Worm (Caenorhabditis elegans): ENCODE measurements around the gene flp-5.

flp-5 gene

DNA sequence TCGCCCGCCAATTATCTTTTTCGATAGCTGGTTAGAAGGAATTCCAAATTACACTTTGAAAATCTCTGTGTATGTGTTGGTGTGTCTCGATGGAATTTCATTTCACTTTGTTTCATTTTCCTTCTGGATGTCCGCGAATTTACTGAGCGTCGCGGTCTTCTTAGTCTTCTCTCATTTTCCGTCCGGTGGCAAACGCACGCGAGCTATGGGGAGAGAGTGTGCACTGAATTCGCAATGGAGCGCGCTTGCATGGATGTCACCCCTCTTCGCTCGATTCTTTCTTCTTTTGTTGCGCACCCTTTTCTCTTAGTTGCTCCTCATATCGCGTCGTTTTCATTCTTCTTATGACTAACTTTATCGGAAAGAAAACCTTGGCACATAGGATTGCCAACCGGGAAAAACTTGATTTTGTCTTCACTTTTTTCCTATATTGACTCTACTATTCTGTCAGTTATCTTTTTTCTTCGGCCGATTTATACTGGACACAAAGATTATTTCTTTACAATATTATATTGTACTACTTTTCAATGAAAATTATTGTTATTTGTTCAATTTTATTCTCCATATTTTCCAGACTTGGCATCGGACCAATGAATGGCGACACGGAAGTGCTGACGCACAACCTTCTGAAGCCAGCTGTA lies 23.8 kb downstream of the flp-5 start, which contains the start of gene dhhc-14:
Gene dhhc-14 (plus strand): TSS at position 591 of the 641 bp plus-strand sequence.
- TF ChIP-seq nhr-23 (tag; optimal IDR thresholded peaks at IDR 0.05) (no peak), unc-55 (GFP tag; optimal IDR thresholded peaks at IDR 0.05) (peak; percentile 76), sma-9 (GFP tag; optimal IDR thresholded peaks at IDR 0.05) (peak; percentile 12), sma-9 (tag; optimal IDR thresholded peaks at IDR 0.05) (no peak), nhr-6 (tag; optimal IDR thresholded peaks at IDR 0.05) (no peak), crh-2 (tag; optimal IDR thresholded peaks at IDR 0.05) (peak; percentile 46), lin-13 (GFP tag; optimal IDR thresholded peaks at IDR 0.05) (peak; percentile 42), F13H6.1 (tag; optimal IDR thresholded peaks at IDR 0.05) (peak; percentile 52), lsy-2 (tag; optimal IDR thresholded peaks at IDR 0.05) (peak in 1 of 2 experiments; percentile 49), sem-4 (tag; optimal IDR thresholded peaks at IDR 0.05) (peak; percentile 57), C34F6.9 (tag; optimal IDR thresholded peaks at IDR 0.05) (peak; percentile 66), nhr-129 (tag; optimal IDR thresholded peaks at IDR 0.05) (peak; percentile 76), ztf-4 (tag; optimal IDR thresholded peaks at IDR 0.05) (no peak), mdl-1 (tag; optimal IDR thresholded peaks at IDR 0.05) (peak in 1 of 2 experiments; percentile 69), peb-1 (tag; optimal IDR thresholded peaks at IDR 0.05) (no peak), Y55F3AM.14 (GFP tag; optimal IDR thresholded peaks at IDR 0.05) (no peak), ama-1 (optimal IDR thresholded peaks at IDR 0.05) (no peak), lin-11 (tag; optimal IDR thresholded peaks at IDR 0.05) (peak; percentile 64), zag-1 (tag; optimal IDR thresholded peaks at IDR 0.05) (peak; percentile 66), fos-1 (tag; optimal IDR thresholded peaks at IDR 0.05) (peak; percentile 48), nhr-10 (tag; optimal IDR thresholded peaks at IDR 0.05) (no peak), snpc-4 (tag; optimal IDR thresholded peaks at IDR 0.05) (peak; percentile 28)

DNA sequence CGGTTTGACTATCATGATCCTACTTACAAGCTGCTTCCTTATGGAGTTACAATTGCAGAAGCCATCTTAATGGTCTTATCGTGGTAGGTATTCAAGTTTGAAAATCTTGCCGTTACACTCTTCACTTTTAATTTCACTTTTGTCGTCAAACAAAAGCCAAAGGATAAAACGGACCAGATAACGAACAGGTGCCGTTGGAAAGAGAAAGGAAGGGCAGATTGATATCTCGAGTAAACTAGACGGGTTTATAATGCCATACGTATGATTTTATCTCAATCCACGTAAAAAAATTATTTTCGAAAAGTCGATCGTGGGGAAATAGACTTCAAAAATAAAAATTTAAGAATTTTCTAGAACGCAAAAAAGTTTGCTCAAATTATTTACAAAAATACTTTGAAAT lies 26.0 kb downstream of the flp-5 start:
- TF ChIP-seq nhr-129 (tag; optimal IDR thresholded peaks at IDR 0.05) (no peak), nhr-25 (tag; optimal IDR thresholded peaks at IDR 0.05) (peak; percentile 49), unc-62 (GFP tag; optimal IDR thresholded peaks at IDR 0.05) (no peak), nhr-11 (tag; optimal IDR thresholded peaks at IDR 0.05) (no peak), nhr-10 (tag; optimal IDR thresholded peaks at IDR 0.05) (no peak), blmp-1 (tag; optimal IDR thresholded peaks at IDR 0.05; ENCODE audit: insufficient read depth) (peak; percentile 83), lin-39 (tag; optimal IDR thresholded peaks at IDR 0.05) (no peak), ceh-16 (tag; optimal IDR thresholded peaks at IDR 0.05) (peak; percentile 45)

DNA sequence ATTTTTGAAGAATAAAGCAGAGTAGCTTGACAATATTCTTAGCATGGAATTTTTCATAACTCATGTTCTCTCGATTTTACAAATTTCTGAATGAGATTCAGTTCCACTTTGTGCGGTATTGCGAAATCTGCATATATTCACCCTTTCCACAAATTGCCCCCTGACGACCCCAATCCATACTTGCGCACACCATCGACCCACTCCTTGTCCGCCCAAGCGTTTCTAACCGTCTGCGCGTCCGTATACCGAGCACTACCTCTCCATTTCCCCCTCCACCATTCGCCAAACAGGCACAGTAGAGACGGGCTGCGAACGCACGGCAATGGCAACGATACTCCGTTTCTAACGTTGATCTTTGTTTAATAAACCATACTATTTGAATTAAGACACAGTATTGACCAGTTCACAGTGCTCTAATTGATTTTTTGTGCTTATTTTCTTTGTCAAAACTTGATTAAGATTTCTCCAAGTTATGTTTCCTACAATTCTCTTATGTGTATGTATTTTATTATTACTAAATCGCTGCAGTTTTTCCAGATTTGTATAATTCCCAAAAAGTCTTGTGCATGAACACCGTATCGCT lies 28.7 kb downstream of the flp-5 start, which contains the start of gene utx-1:
Gene utx-1 (plus strand): TSS at position 533 of the 583 bp plus-strand sequence.
- peak; percentile 53 for TF ChIP-seq unc-55 (GFP tag; optimal IDR thresholded peaks at IDR 0.05)
- peak in 1 of 2 experiments; percentile 17 for TF ChIP-seq lsy-2 (tag; optimal IDR thresholded peaks at IDR 0.05)
- TF ChIP-seq elt-1 (tag; optimal IDR thresholded peaks at IDR 0.05): no peak
- no peak for TF ChIP-seq elt-3 (tag; optimal IDR thresholded peaks at IDR 0.05)
- TF ChIP-seq ztf-4 (tag; optimal IDR thresholded peaks at IDR 0.05): no peak
- TF ChIP-seq sem-4 (tag; optimal IDR thresholded peaks at IDR 0.05): no peak
- TF ChIP-seq nhr-129 (tag; optimal IDR thresholded peaks at IDR 0.05): peak; percentile 39
- peak; percentile 36 for TF ChIP-seq nhr-25 (tag; optimal IDR thresholded peaks at IDR 0.05)
- peak; percentile 34 for TF ChIP-seq sma-3 (GFP tag; optimal IDR thresholded peaks at IDR 0.05)
- peak; percentile 39 for TF ChIP-seq F13H6.1 (tag; optimal IDR thresholded peaks at IDR 0.05)
- TF ChIP-seq C34F6.9 (tag; optimal IDR thresholded peaks at IDR 0.05): peak; percentile 11
- TF ChIP-seq skn-1 (tag; optimal IDR thresholded peaks at IDR 0.05): no peak
- TF ChIP-seq blmp-1 (tag; optimal IDR thresholded peaks at IDR 0.05; ENCODE audit: insufficient read depth): no peak

DNA sequence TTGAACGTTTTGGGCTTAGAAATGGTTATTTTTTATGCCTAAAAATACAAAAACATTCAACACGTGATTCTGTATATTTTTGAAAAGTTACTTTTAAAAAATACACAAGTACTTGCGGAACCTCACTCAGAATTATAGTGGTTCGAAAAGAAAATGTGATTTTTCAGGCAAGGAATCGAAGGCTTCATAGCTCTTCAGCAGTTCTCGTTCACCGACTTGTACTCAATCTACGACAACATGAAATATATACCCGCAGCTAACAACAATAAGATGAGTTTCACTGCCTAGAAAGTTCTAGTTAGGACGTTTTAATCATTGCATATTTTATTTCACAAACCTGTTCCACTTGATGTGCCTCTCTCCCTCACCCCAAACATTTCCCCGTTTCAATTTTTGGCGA lies 34.5 kb downstream of the flp-5 start:
- no peak for TF ChIP-seq nhr-10 (tag; optimal IDR thresholded peaks at IDR 0.05)
- no peak for TF ChIP-seq ztf-11 (tag; optimal IDR thresholded peaks at IDR 0.05)
- no peak for TF ChIP-seq ceh-16 (tag; optimal IDR thresholded peaks at IDR 0.05)
- no peak for TF ChIP-seq ztf-4 (tag; optimal IDR thresholded peaks at IDR 0.05)
- TF ChIP-seq sem-4 (tag; optimal IDR thresholded peaks at IDR 0.05): no peak
- TF ChIP-seq nhr-21 (tag; optimal IDR thresholded peaks at IDR 0.05): no peak
- TF ChIP-seq mdl-1 (tag; optimal IDR thresholded peaks at IDR 0.05): no peak
- TF ChIP-seq blmp-1 (tag; optimal IDR thresholded peaks at IDR 0.05; ENCODE audit: insufficient read depth): no peak
- no peak for TF ChIP-seq skn-1 (tag; optimal IDR thresholded peaks at IDR 0.05)

All from whole organism, L2 larva.